Fruit fly (Drosophila melanogaster) whole organism, embryonic: ENCODE results near the gene Nasp.

Experiments
- Aef1 ChIP-seq: fragments of 200-800 bp; sonication (Bioruptor generic); IDR thresholded peaks from 3 replicates; pipeline ENCODE4 v1.3.6; 2022; ENCODE audit warnings: missing biosample characterization, missing genetic modification characterization
- CG10959 ChIP-seq: fragments of 200-800 bp; sonication (Bioruptor generic); IDR thresholded peaks from 2 replicates; pipeline ENCODE4 v1.3.6; 2022; ENCODE audit warnings: missing biosample characterization, missing genetic modification characterization
- CG11398 ChIP-seq: fragments of 200-800 bp; sonication (Bioruptor generic); optimal IDR thresholded peaks from 2 replicates; lab custom pipeline; 2016; ENCODE audit warnings: missing biosample characterization, missing genetic modification characterization
- CG11504 ChIP-seq: fragments of 200-800 bp; sonication (Bioruptor generic); optimal IDR thresholded peaks from 3 replicates; lab custom pipeline; 2019; ENCODE audit warnings: missing biosample characterization, mild to moderate bottlenecking, missing genetic modification characterization, moderate library complexity
- CG13424 ChIP-seq: fragments of 200-800 bp; sonication (Bioruptor generic); optimal IDR thresholded peaks from 2 replicates; lab custom pipeline; 2019; ENCODE audit warnings: missing biosample characterization, mild to moderate bottlenecking, missing genetic modification characterization, moderate library complexity
- CG14441 ChIP-seq: fragments of 200-800 bp; sonication (Bioruptor generic); IDR thresholded peaks from 2 replicates; pipeline ENCODE4 v1.3.6; 2022; ENCODE audit warnings: missing biosample characterization, missing genetic modification characterization
- CG14710 ChIP-seq: fragments of 200-800 bp; sonication (Bioruptor generic); optimal IDR thresholded peaks from 3 replicates; lab custom pipeline; 2019; ENCODE audit warnings: missing biosample characterization, mild to moderate bottlenecking, missing genetic modification characterization, moderate library complexity
- CG17568 ChIP-seq: fragments of 200-800 bp; sonication (Bioruptor generic); optimal IDR thresholded peaks from 2 replicates; lab custom pipeline; 2018; ENCODE audit warnings: missing biosample characterization, mild to moderate bottlenecking, missing genetic modification characterization, moderate library complexity
- CG1792 ChIP-seq: fragments of 200-800 bp; sonication (Bioruptor generic); optimal IDR thresholded peaks from 2 replicates; lab custom pipeline; 2016; ENCODE audit warnings: missing biosample characterization, missing genetic modification characterization
- CG18262 ChIP-seq: fragments of 200-800 bp; optimal IDR thresholded peaks from 3 replicates; lab custom pipeline; 2019; ENCODE audit warnings: missing biosample characterization, mild to moderate bottlenecking, missing genetic modification characterization, moderate library complexity
- CG18599 ChIP-seq: fragments of 200-800 bp; sonication (Bioruptor generic); optimal IDR thresholded peaks from 3 replicates; lab custom pipeline; 2017; ENCODE audit warnings: missing biosample characterization, missing genetic modification characterization, mild to moderate bottlenecking, moderate library complexity, missing genetic modification reagents
- CG2199 ChIP-seq: fragments of 200-800 bp; sonication (Bioruptor generic); IDR thresholded peaks from 3 replicates; pipeline ENCODE4 v1.3.6; 2022; ENCODE audit warnings: missing biosample characterization, missing genetic modification characterization
- CG31388 ChIP-seq: fragments of 200-800 bp; sonication (Bioruptor generic); optimal IDR thresholded peaks from 2 replicates; lab custom pipeline; 2016; ENCODE audit warnings: missing biosample characterization, missing genetic modification characterization
- CG3407 ChIP-seq: fragments of 200-800 bp; sonication (Bioruptor generic); optimal IDR thresholded peaks from 2 replicates; lab custom pipeline; 2018; ENCODE audit warnings: missing biosample characterization, mild to moderate bottlenecking, missing genetic modification characterization
- CG34422 ChIP-seq: fragments of 200-800 bp; sonication (Bioruptor generic); IDR thresholded peaks from 3 replicates; pipeline ENCODE4 v1.3.6; 2022; ENCODE audit warnings: missing biosample characterization, missing genetic modification characterization
- CG3726 ChIP-seq: fragments of 200-800 bp; sonication (Bioruptor generic); IDR thresholded peaks from 3 replicates; pipeline ENCODE4, ENCODE4 v1.3.6; 2022; ENCODE audit warnings: missing biosample characterization, missing genetic modification characterization
- CG4282 ChIP-seq: fragments of 200-800 bp; sonication (Bioruptor generic); optimal IDR thresholded peaks from 2 replicates; lab custom pipeline; 2016; ENCODE audit warnings: missing biosample characterization, missing genetic modification characterization
- CG43689 ChIP-seq: fragments of 200-800 bp; sonication (Bioruptor generic); IDR thresholded peaks from 2 replicates; pipeline ENCODE4 v1.3.6; 2022; ENCODE audit warnings: missing biosample characterization, missing genetic modification characterization
- CG4424 ChIP-seq: fragments of 200-800 bp; sonication (Bioruptor generic); optimal IDR thresholded peaks from 3 replicates; lab custom pipeline; 2016; ENCODE audit warnings: missing biosample characterization, missing genetic modification characterization
- D ChIP-seq, 2 experiments: fragments of 200-800 bp in 1 of 2; fragments of >200 bp in 1 of 2; sonication (Bioruptor generic) in 1 of 2; optimal IDR thresholded peaks; 2 replicates in 1 of 2; 3 replicates in 1 of 2; lab custom pipeline; 2017; ENCODE audit warnings: mild to moderate bottlenecking in 1 of 2, missing biosample characterization in 1 of 2, missing genetic modification characterization in 1 of 2, missing genetic modification reagents in 1 of 2
- H2.0 ChIP-seq: fragments of 200-800 bp; sonication (Bioruptor generic); IDR thresholded peaks from 2 replicates; pipeline ENCODE4 v1.3.6; 2022; ENCODE audit warnings: missing biosample characterization, missing genetic modification characterization
- HLH3B ChIP-seq: fragments of 200-800 bp; sonication (Bioruptor generic); IDR thresholded peaks from 2 replicates; pipeline ENCODE4 v1.3.6; 2022; ENCODE audit warnings: missing biosample characterization, missing genetic modification characterization
- Hr3 ChIP-seq: fragments of 200-800 bp; sonication (Bioruptor generic); optimal IDR thresholded peaks from 3 replicates; lab custom pipeline; 2016; ENCODE audit warnings: missing biosample characterization, missing genetic modification characterization
- NC2β ChIP-seq: fragments of 200-800 bp; sonication (Bioruptor generic); optimal IDR thresholded peaks from 2 replicates; lab custom pipeline; 2016; ENCODE audit warnings: missing biosample characterization, missing genetic modification characterization
- YL-1 ChIP-seq: fragments of 200-800 bp; sonication (Bioruptor generic); optimal IDR thresholded peaks from 3 replicates; lab custom pipeline; 2017; ENCODE audit warnings: missing biosample characterization, mild to moderate bottlenecking, missing genetic modification characterization
- ap ChIP-seq: fragments of 200-800 bp; sonication (Bioruptor generic); IDR thresholded peaks from 2 replicates; pipeline ENCODE4 v1.3.6; 2022; ENCODE audit warnings: missing biosample characterization, missing genetic modification characterization
- ara ChIP-seq: fragments of 200-800 bp; sonication (Bioruptor generic); IDR thresholded peaks from 2 replicates; pipeline ENCODE4 v1.3.6; 2022; ENCODE audit warnings: missing biosample characterization, missing genetic modification characterization
- az2 ChIP-seq: fragments of 200-800 bp; sonication (Bioruptor generic); optimal IDR thresholded peaks from 3 replicates; lab custom pipeline; 2016; ENCODE audit warnings: missing biosample characterization, missing genetic modification characterization
- cg ChIP-seq: fragments of 200-800 bp; sonication (Bioruptor generic); optimal IDR thresholded peaks from 3 replicates; lab custom pipeline; 2019; ENCODE audit warnings: missing biosample characterization, mild to moderate bottlenecking, missing genetic modification characterization, moderate library complexity
- chif ChIP-seq, 2 experiments: fragments of 200-800 bp; sonication (Bioruptor generic); optimal IDR thresholded peaks; 3 replicates each; lab custom pipeline; 2016; ENCODE audit warnings: missing biosample characterization in 2 of 2, missing genetic modification characterization in 2 of 2
- corto ChIP-seq: fragments of 200-800 bp; sonication (Bioruptor generic); optimal IDR thresholded peaks from 2 replicates; lab custom pipeline; 2016; ENCODE audit warnings: missing biosample characterization, mild to moderate bottlenecking, missing genetic modification characterization, moderate library complexity
- danr ChIP-seq: fragments of 200-800 bp; sonication (Bioruptor generic); IDR thresholded peaks from 2 replicates; pipeline ENCODE4 v1.3.6; 2022; ENCODE audit warnings: missing biosample characterization, missing genetic modification characterization
- dmrt99B ChIP-seq: fragments of 200-800 bp; sonication (Bioruptor generic); optimal IDR thresholded peaks from 2 replicates; lab custom pipeline; 2018; ENCODE audit warnings: missing biosample characterization, mild to moderate bottlenecking, missing genetic modification characterization, moderate library complexity
- dysf ChIP-seq: fragments of 200-800 bp; sonication (Bioruptor generic); IDR thresholded peaks from 3 replicates; pipeline ENCODE4 v1.3.6; 2022; ENCODE audit warnings: missing biosample characterization, missing genetic modification characterization
- fu2 ChIP-seq: fragments of 200-800 bp; sonication (Bioruptor generic); optimal IDR thresholded peaks from 2 replicates; lab custom pipeline; 2016; ENCODE audit warnings: missing biosample characterization, missing genetic modification characterization
- grau ChIP-seq: fragments of 200-800 bp; optimal IDR thresholded peaks from 3 replicates; lab custom pipeline; 2019; ENCODE audit warnings: missing biosample characterization, mild to moderate bottlenecking, missing genetic modification characterization, moderate library complexity
- jing ChIP-seq: fragments of 200-800 bp; sonication (Bioruptor generic); optimal IDR thresholded peaks from 2 replicates; lab custom pipeline; 2018; ENCODE audit warnings: missing biosample characterization, mild to moderate bottlenecking, missing genetic modification characterization
- jumu ChIP-seq: fragments of 200-800 bp; sonication (Bioruptor generic); optimal IDR thresholded peaks from 3 replicates; lab custom pipeline; 2016; ENCODE audit warnings: missing biosample characterization, missing genetic modification characterization
- kah ChIP-seq: fragments of 200-800 bp; sonication (Bioruptor generic); optimal IDR thresholded peaks from 2 replicates; lab custom pipeline; 2018; ENCODE audit warnings: missing biosample characterization, mild to moderate bottlenecking, missing genetic modification characterization
- onecut ChIP-seq: fragments of 200-800 bp; sonication (Bioruptor generic); IDR thresholded peaks from 2 replicates; pipeline ENCODE4 v1.3.6; 2022; ENCODE audit warnings: missing biosample characterization, missing genetic modification characterization
- otp ChIP-seq: fragments of 200-800 bp; sonication (Bioruptor generic); IDR thresholded peaks from 3 replicates; pipeline ENCODE4, ENCODE4 v1.3.6; 2022; ENCODE audit warnings: missing biosample characterization, missing genetic modification characterization
- peb ChIP-seq: fragments of 200-800 bp; sonication (Bioruptor generic); IDR thresholded peaks from 2 replicates; pipeline ENCODE4 v1.3.6; 2022; ENCODE audit warnings: missing biosample characterization, missing genetic modification characterization
- pnt ChIP-seq: fragments of 200-800 bp; sonication (Bioruptor generic); optimal IDR thresholded peaks from 3 replicates; lab custom pipeline; 2016; ENCODE audit warnings: missing biosample characterization, missing genetic modification characterization
- ranshi ChIP-seq: fragments of 200-800 bp; sonication (Bioruptor generic); IDR thresholded peaks from 2 replicates; pipeline ENCODE4 v1.3.6; 2022; ENCODE audit warnings: missing biosample characterization, missing genetic modification characterization
- rib ChIP-seq: fragments of 200-800 bp; sonication (Bioruptor generic); IDR thresholded peaks from 2 replicates; pipeline ENCODE4 v1.3.6; 2022; ENCODE audit warnings: missing biosample characterization, missing genetic modification characterization
- salm ChIP-seq: fragments of 200-800 bp; sonication (Bioruptor generic); optimal IDR thresholded peaks from 2 replicates; lab custom pipeline; 2018; ENCODE audit warnings: missing biosample characterization, mild to moderate bottlenecking, missing genetic modification characterization
- seq ChIP-seq: fragments of 200-800 bp; sonication (Bioruptor generic); IDR thresholded peaks from 2 replicates; pipeline ENCODE4 v1.3.6; 2022; ENCODE audit warnings: missing biosample characterization, missing genetic modification characterization
- tin ChIP-seq: fragments of 200-800 bp; sonication (Bioruptor generic); optimal IDR thresholded peaks from 3 replicates; lab custom pipeline; 2016; ENCODE audit warnings: missing biosample characterization, missing genetic modification characterization
- unpg ChIP-seq: fragments of 200-800 bp; sonication (Bioruptor generic); optimal IDR thresholded peaks from 3 replicates; lab custom pipeline; 2018; ENCODE audit warnings: missing biosample characterization, mild to moderate bottlenecking, missing genetic modification characterization, moderate library complexity

The Nasp gene

DNA sequence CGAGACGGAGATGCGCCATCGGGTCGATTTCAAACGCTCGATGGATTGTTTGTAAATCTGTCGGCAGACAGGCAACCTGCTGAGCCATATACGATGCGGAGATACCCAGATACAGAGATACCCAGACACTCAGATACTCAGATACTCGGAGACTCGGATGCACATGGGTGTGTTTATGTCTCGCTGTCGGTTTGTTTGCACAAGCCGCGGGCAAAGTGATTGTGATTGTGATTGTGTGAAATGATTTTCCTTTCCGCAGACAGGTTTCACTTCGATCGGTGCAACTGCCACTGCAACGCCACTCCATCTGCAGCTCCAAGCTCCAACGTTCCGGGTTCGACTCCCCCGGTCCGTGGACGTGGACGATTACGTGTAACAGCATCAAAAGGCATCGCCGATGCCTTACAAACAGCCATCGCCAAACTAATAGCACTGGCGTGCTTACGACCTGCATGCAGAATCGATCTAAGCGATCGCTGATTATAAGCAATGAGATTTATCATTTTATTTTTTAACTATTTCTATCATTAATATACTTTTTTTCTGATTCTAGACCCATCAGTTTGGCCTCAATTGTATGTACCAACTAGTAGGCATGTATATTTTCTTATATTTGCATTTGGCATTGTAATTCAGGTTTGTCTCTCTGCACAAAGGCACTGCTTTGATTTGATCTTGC, 41.3 kb downstream of the Nasp start (continued):
- TF ChIP-seq jing (GFP tag; lab: Kevin White, UChicago), result peak; percentile 35
- TF ChIP-seq dmrt99B (tag; lab: Kevin White, UChicago), result peak; percentile 81
- TF ChIP-seq CG4424 (GFP tag; lab: Kevin White, UChicago), result peak; percentile 50
- no peak for TF ChIP-seq corto (GFP tag; lab: Kevin White, UChicago)
- no peak for TF ChIP-seq CG31388 (GFP tag; lab: Kevin White, UChicago)
- no peak for TF ChIP-seq cg
- TF ChIP-seq CG17568 (GFP tag; lab: Kevin White, UChicago), result no peak
- TF ChIP-seq CG4282, result no peak
- TF ChIP-seq ranshi, result peak; percentile 57
- TF ChIP-seq CG3726, result 0 out of 3 replicates have a peak, but pooled peaks have one; percentile 59
- TF ChIP-seq HLH3B (GFP tag; lab: Robert Waterston, UW), result peak; percentile 62; the same call in 1 of the 2 replicates
- peak; percentile 22; the same call in 1 of the 2 replicates for TF ChIP-seq CG10959
- TF ChIP-seq grau (tag; lab: Kevin White, UChicago), result peak; percentile 42
- no peak for TF ChIP-seq pnt
- peak; percentile 26 for TF ChIP-seq tin (GFP tag; lab: Kevin White, UChicago)
- peak; percentile 30 for TF ChIP-seq az2 (GFP tag; lab: Kevin White, UChicago)
- TF ChIP-seq CG13424 (tag; lab: Kevin White, UChicago), result peak; percentile 47
- TF ChIP-seq Aef1 (GFP tag; lab: Robert Waterston, UW), result 0 out of 3 replicates have a peak, but pooled peaks have one; percentile 33
- peak; percentile 100 for TF ChIP-seq CG2199 (GFP tag; lab: Robert Waterston, UW)
- TF ChIP-seq Hr3 (GFP tag; lab: Kevin White, UChicago), result peak; percentile 34
- no peak for TF ChIP-seq D (optimal IDR thresholded peaks at IDR 0.05; lab: Kevin White, UChicago)
- peak; percentile 20 for TF ChIP-seq D (GFP tag; optimal IDR thresholded peaks at IDR 0.05; lab: Kevin White, UChicago)
- TF ChIP-seq dysf (GFP tag; lab: Robert Waterston, UW), result peak; percentile 75
- TF ChIP-seq H2.0 (GFP tag; lab: Robert Waterston, UW), result peak; percentile 72
- TF ChIP-seq YL-1 (GFP tag; lab: Kevin White, UChicago), result no peak
- TF ChIP-seq onecut, result 0 out of 2 replicates have a peak, but pooled peaks have one; percentile 22
- peak; percentile 7 for TF ChIP-seq kah
- TF ChIP-seq CG1792 (GFP tag; lab: Kevin White, UChicago), result no peak
- no peak for TF ChIP-seq jumu (GFP tag; lab: Kevin White, UChicago)
- TF ChIP-seq NC2β (GFP tag; lab: Kevin White, UChicago), result no peak
- peak; percentile 28; the same call in 1 of the 3 replicates for TF ChIP-seq otp (GFP tag; lab: Robert Waterston, UW)
- peak; percentile 11 for TF ChIP-seq CG3407 (GFP tag; lab: Kevin White, UChicago)
- peak; percentile 44 for TF ChIP-seq seq (GFP tag; lab: Robert Waterston, UW)
- no peak for TF ChIP-seq CG11398 (GFP tag; lab: Kevin White, UChicago)
- peak; percentile 13 for TF ChIP-seq CG18599
- peak; percentile 56; the same call in 1 of the 2 replicates for TF ChIP-seq ap (GFP tag; lab: Robert Waterston, UW)
- peak; percentile 56 for TF ChIP-seq CG43689 (GFP tag; lab: Robert Waterston, UW)
- peak; percentile 63 for TF ChIP-seq unpg
- peak; percentile 77 for TF ChIP-seq CG11504 (tag; lab: Kevin White, UChicago)
- TF ChIP-seq CG18262, result peak; percentile 69
- no peak for TF ChIP-seq fu2 (GFP tag; lab: Kevin White, UChicago)
- peak; percentile 82 for TF ChIP-seq ara (GFP tag; lab: Robert Waterston, UW)
- 0 out of 3 replicates have a peak, but pooled peaks have one; percentile 25 for TF ChIP-seq CG34422 (GFP tag; lab: Robert Waterston, UW)
- TF ChIP-seq chif (GFP tag; optimal IDR thresholded peaks at IDR 0.05; lab: Kevin White, UChicago), result peak in 1 of 2 experiments; percentile 22
- TF ChIP-seq salm (tag; lab: Kevin White, UChicago), result peak; percentile 22
- TF ChIP-seq CG14441 (GFP tag; lab: Robert Waterston, UW), result peak; percentile 80
- peak; percentile 14 for TF ChIP-seq CG14710 (tag; lab: Kevin White, UChicago)
- TF ChIP-seq rib (GFP tag; lab: Robert Waterston, UW), result no peak
- peak; percentile 78 for TF ChIP-seq danr (GFP tag; lab: Robert Waterston, UW)
- TF ChIP-seq peb (GFP tag; lab: Robert Waterston, UW), result peak; percentile 47; the same call in 1 of the 2 replicates
